Fruit fly (Drosophila melanogaster) whole organism: ENCODE measurements around the gene Pif1A.

Experiments used
- CG8478 ChIP-seq: fragments of >200 bp; optimal IDR thresholded peaks from 2 replicates; lab custom pipeline; 2018; ENCODE audit warnings: inconsistent platforms
- Dll ChIP-seq: fragments of >200 bp; optimal IDR thresholded peaks from 2 replicates; lab custom pipeline; 2017
- EcR ChIP-seq, 2 experiments: fragments of >200 bp; optimal IDR thresholded peaks; 2 replicates each; lab custom pipeline; 2017; ENCODE audit warnings: missing biosample characterization in 2 of 2, missing genetic modification characterization in 2 of 2, missing genetic modification reagents in 2 of 2
- pan ChIP-seq: fragments of >200 bp; optimal IDR thresholded peaks from 2 replicates; lab custom pipeline; 2017
- psq ChIP-seq: fragments of >200 bp; optimal IDR thresholded peaks from 2 replicates; lab custom pipeline; 2017
- usp ChIP-seq: fragments of >200 bp; optimal IDR thresholded peaks from 2 replicates; lab custom pipeline; 2017; ENCODE audit warnings: missing biosample characterization, missing genetic modification characterization, mixed read lengths

DNA sequence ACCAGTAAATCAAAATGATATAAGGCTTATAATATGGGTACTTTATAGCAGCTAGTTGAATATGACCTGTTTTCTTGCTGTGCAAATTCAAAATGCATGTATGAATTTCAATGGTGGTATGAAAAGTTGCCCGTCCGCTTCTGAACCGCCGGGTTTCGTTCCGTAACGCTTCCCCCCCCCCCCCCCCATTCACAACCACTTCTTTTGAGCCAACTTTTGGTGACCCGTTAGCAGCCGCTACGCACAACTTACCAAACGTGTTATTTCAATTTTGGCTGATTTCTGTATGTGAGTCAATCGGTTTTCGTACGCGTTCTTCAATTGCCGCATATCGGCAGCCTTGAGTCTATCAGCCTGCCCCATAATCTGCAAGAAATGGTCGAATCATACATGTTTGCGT is 7.2 kb downstream of the Pif1A start:
- TF ChIP-seq CG8478 (lab: Kevin White, UChicago), result no peak
- no peak for TF ChIP-seq psq
- no peak for TF ChIP-seq usp
- no peak for TF ChIP-seq pan (lab: Kevin White, UChicago)
- TF ChIP-seq EcR (GFP tag; optimal IDR thresholded peaks at IDR 0.05; lab: Kevin White, UChicago), result no peak
- no peak for TF ChIP-seq Dll (lab: Kevin White, UChicago)
